Worm (Caenorhabditis elegans): ENCODE results near the gene nhr-10.
A peak's percentile ranks its signal among the peaks of the same experiment; 100 is the strongest.

nhr-10 gene

DNA sequence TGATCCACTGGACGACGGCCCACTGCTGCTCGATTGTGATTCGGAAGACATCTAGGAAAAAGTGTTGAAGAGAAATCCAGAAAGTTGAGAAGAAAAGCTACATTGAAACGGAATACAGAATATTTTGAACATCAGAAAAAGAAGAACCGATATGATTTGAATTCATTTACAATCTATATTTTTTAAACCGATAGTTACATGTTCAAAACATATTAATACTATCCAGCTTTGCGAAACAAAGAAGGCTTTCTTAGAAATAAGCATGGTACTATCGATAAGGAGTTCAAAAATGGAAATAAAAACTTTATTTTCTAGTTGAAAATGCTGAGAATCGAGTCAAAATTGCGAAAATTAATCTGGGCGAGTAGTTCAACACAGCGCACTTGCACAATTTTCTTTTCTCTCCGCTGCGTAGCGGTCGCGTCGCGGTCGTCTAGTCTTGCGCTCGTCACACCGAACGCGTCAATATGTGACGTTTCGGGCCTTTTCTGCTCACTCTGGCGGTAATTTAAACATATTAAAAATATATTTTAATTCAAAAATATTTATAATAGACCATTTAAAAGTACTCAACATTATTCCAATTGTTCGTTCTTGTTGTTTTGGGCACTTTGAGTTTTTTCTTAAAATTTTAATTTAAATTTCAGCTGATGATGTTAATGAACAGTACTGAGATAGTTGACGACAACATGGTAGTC is 47.0 kb upstream of the nhr-10 start, which contains the start of the genes syf-2 and K04G7.1 (continued):
- TF ChIP-seq lag-1 (GFP tag; IDR thresholded peaks at IDR 0.05) (no peak), ztf-25 (GFP tag; IDR thresholded peaks at IDR 0.05) (no peak), ceh-27 (GFP tag; optimal IDR thresholded peaks at IDR 0.05) (peak; percentile 69), ama-1 (optimal IDR thresholded peaks at IDR 0.05) (no peak), ama-1 (GFP tag; optimal IDR thresholded peaks at IDR 0.05) (no peak), snpc-4 (GFP tag; optimal IDR thresholded peaks at IDR 0.05) (peak; percentile 77), snpc-4 (tag; optimal IDR thresholded peaks at IDR 0.05) (peak; percentile 50 to 81 (median 66)), ZK185.1 (tag; optimal IDR thresholded peaks at IDR 0.05; ENCODE audit: poor library complexity, severe bottlenecking) (peak; percentile 64), ccch-3 (GFP tag; optimal IDR thresholded peaks at IDR 0.05) (no peak), F57C9.4 (tag; optimal IDR thresholded peaks at IDR 0.05) (no peak), ekl-4 (GFP tag; IDR thresholded peaks at IDR 0.05) (peak; percentile 94), ztf-22 (GFP tag; optimal IDR thresholded peaks at IDR 0.05) (peak; percentile 7), rcor-1 (GFP tag; IDR thresholded peaks at IDR 0.05) (peak; percentile 88)

DNA sequence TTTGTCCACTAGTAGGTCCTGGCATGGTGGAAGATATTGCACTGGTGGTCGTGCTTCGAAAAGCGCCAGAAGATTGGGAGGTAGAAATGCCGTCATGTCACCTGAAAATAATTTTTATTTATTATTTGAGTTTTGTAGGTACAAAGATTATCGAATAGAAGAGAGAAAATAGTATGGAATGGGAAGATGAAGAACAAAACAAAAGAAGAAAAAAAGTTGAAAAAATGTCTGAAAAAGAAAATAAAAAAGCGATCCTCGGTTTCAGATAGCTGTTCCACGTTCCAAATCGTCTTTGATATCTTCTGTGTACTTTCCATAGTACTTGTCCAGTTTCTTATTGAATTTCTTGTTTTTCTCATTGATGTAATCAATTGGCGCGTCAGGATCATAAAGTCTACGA is 45.8 kb upstream of the nhr-10 start, which contains the start of gene rnp-7:
rnp-7 (minus strand) TSS at position 101 of the 400 bp plus-strand sequence.
- TF ChIP-seq ets-4 (GFP tag; optimal IDR thresholded peaks at IDR 0.05) (no peak), nhr-27 (tag; optimal IDR thresholded peaks at IDR 0.05) (no peak)

DNA sequence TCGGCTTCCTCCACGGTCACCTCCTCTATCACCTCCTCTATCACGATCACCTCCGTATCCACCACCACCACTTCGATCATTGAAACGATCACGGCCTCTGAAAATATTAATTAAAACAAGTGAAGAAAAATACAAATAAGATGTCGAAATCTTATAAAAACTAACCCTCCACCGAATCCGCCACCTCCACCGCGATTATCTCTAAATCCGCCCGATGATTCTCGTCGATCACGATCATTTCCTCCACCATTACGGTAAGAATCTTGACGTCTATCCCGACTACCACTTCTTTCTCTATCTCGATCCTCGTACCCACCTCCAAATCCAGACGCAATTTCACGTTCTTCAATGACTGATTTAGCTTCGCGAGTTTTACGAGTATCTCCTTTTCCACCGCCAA is 44.0 kb upstream of the nhr-10 start:
- TF ChIP-seq mes-4 (tag; optimal IDR thresholded peaks at IDR 0.05) (no peak), hlh-26 (GFP tag; conservative IDR thresholded peaks at IDR 0.05) (no peak), ceh-58 (GFP tag; IDR thresholded peaks at IDR 0.05) (no peak), F57A8.1 (GFP tag; optimal IDR thresholded peaks at IDR 0.05) (no peak), Y53G8AR.9 (GFP tag; conservative IDR thresholded peaks at IDR 0.05) (no peak), tbx-9 (tag; optimal IDR thresholded peaks at IDR 0.05; ENCODE audit: borderline replicate concordance) (no peak), lin-54 (GFP tag; optimal IDR thresholded peaks at IDR 0.05) (no peak), mel-28 (tag; optimal IDR thresholded peaks at IDR 0.05; ENCODE audit: borderline replicate concordance) (no peak), B0035.1 (tag; optimal IDR thresholded peaks at IDR 0.05) (no peak), mxl-1 (tag; optimal IDR thresholded peaks at IDR 0.05) (no peak), snpc-1.3 (tag; optimal IDR thresholded peaks at IDR 0.05; ENCODE audit: insufficient read depth) (no peak), F10E7.11 (tag; optimal IDR thresholded peaks at IDR 0.05) (no peak), chd-7 (tag; optimal IDR thresholded peaks at IDR 0.05) (no peak), hmg-20 (GFP tag; IDR thresholded peaks at IDR 0.05) (no peak)

DNA sequence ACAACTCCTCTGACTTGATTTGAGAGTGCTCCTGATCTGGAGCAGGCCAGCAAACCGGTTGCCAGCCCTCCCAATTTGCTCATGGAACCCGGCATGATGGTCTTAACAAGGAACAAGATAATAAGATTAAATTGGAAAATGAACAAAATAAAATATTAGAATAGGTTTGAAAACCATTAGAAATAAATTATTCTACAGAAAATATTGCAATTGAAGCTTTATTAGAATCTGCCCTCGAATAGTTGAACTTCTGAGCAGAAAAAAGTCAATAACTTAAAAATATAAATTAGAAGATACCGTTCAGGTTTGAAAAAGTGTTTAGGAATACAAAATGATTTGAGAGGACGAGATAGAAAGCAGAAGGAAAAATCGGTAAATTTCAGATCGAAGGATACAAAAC is 43.5 kb upstream of the nhr-10 start, which contains the start of gene nuo-4:
nuo-4 (minus strand) TSS at position 101 of the 400 bp plus-strand sequence.
- TF ChIP-seq madf-3 (GFP tag; IDR thresholded peaks at IDR 0.05) (peak; percentile 73; the same call in 1 of the 2 replicates), chd-7 (tag; optimal IDR thresholded peaks at IDR 0.05) (no peak)

- peak; percentile 87 for TF ChIP-seq chd-7 (tag; optimal IDR thresholded peaks at IDR 0.05)
- TF ChIP-seq snpc-1.1 (tag; optimal IDR thresholded peaks at IDR 0.05; ENCODE audit: insufficient read depth): no peak
- no peak for TF ChIP-seq lsy-27 (tag; optimal IDR thresholded peaks at IDR 0.05; ENCODE audit: borderline replicate concordance, insufficient read depth)
- no peak for TF ChIP-seq sptf-2 (GFP tag; optimal IDR thresholded peaks at IDR 0.05)
- TF ChIP-seq let-526 (GFP tag; IDR thresholded peaks at IDR 0.05): peak; percentile 12; the same call in 1 of the 2 replicates
- peak; percentile 81 for TF ChIP-seq zfh-2 (GFP tag; conservative IDR thresholded peaks at IDR 0.05)
- TF ChIP-seq mes-4 (tag; optimal IDR thresholded peaks at IDR 0.05): no peak
- TF ChIP-seq tbx-9 (tag; optimal IDR thresholded peaks at IDR 0.05; ENCODE audit: borderline replicate concordance): no peak
- no peak for TF ChIP-seq F57C9.4 (tag; optimal IDR thresholded peaks at IDR 0.05)
- TF ChIP-seq cebp-1 (GFP tag; IDR thresholded peaks at IDR 0.05): no peak
- TF ChIP-seq cebp-1 (tag; optimal IDR thresholded peaks at IDR 0.05): peak; percentile 88
- no peak for TF ChIP-seq snpc-1.3 (tag; optimal IDR thresholded peaks at IDR 0.05; ENCODE audit: insufficient read depth)
- no peak for TF ChIP-seq ceh-40 (GFP tag; IDR thresholded peaks at IDR 0.05)
- TF ChIP-seq ccch-3 (GFP tag; optimal IDR thresholded peaks at IDR 0.05): no peak
- TF ChIP-seq mcd-1 (GFP tag; IDR thresholded peaks at IDR 0.05): peak; percentile 71
- TF ChIP-seq Y79H2A.3 (GFP tag; conservative IDR thresholded peaks at IDR 0.05): 0 out of 2 replicates have a peak, but pooled peaks have one; percentile 44
- TF ChIP-seq Y53F4B.3 (GFP tag; IDR thresholded peaks at IDR 0.05): no peak
Observed at ce11 chrIII:7155631-7156030, 40.4 kb upstream of the nhr-10 start.

Data from whole organism, young adult.